Fruit fly (Drosophila melanogaster): ENCODE measurements around the gene Arl8.

DNA sequence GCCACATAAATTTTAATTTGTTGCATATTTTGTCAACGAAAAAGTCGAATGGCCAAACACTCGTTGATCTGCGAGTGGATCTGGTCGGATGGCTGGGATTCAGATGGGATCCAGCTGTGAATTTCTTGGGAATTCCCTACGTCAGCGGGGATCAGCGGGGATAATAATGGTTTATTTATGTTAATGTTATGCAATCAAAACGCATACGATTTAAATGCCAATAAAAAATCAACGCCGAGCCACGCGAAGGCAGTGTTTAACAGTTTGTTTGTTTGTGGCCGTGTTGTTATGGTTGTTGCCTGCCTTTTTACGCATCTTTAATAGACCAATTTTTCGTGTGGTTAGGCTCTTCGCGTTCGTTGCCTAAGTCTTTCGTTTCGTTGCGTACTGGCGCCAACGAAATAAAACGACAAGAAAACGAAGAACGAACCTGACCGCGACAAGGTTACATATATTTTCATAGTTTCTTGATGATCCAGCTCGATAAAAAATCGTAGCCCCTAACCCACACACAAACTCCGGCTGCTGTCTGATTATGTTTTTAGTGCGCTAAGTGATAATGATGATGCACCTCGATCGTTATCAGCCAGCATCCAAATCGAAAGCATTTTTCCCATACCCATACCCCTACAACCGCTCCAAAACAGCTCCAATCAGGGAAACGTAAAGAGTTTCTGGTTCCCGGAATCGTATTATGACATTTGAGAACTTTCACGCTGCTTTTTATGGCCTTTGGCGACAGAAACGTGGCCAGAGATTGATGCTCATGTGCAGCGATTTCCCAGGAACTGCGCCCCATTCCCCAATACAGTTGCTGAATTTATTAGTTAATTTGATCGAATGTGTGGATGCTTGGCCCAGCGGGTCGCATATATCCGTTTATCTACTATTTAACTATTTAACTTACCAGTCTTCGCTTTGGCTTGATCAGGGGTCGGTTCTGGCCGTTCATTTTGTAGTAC lies 33.9 kb downstream of the Arl8 start:
- TF ChIP-seq psq (optimal IDR thresholded peaks at IDR 0.05), result no peak
- no peak for TF ChIP-seq CG8478 (optimal IDR thresholded peaks at IDR 0.05)
- no peak for TF ChIP-seq Dll (optimal IDR thresholded peaks at IDR 0.05)
- TF ChIP-seq usp (GFP tag; optimal IDR thresholded peaks at IDR 0.05), result no peak
- TF ChIP-seq pan (optimal IDR thresholded peaks at IDR 0.05), result no peak
- no peak for TF ChIP-seq EcR (GFP tag; optimal IDR thresholded peaks at IDR 0.05)
